Fruit fly (Drosophila melanogaster): ENCODE measurements around the gene CG32148.
A peak's percentile ranks its signal among the peaks of the same experiment; 100 is the strongest.

The CG32148 gene

dm6 chr3L:14977536-14978495, 45.5 kb upstream of the CG32148 start (continued):
- TF ChIP-seq CG18599 (GFP tag; optimal IDR thresholded peaks at IDR 0.05) (no peak), wek (GFP tag; optimal IDR thresholded peaks at IDR 0.05) (peak; percentile 10), trh (GFP tag; optimal IDR thresholded peaks at IDR 0.05) (no peak), CG4360 (GFP tag; IDR thresholded peaks at IDR 0.05) (peak; percentile 57; the same call in 1 of the 2 replicates), repo (GFP tag; optimal IDR thresholded peaks at IDR 0.05) (no peak), vvl (GFP tag; IDR thresholded peaks at IDR 0.05) (peak; percentile 58), CG3726 (GFP tag; IDR thresholded peaks at IDR 0.05) (no peak), eve (GFP tag; optimal IDR thresholded peaks at IDR 0.05) (peak in 1 of 2 experiments; percentile 59), sens-2 (GFP tag; IDR thresholded peaks at IDR 0.05) (peak; percentile 23; the same call in 1 of the 2 replicates), Ssrp (tag; optimal IDR thresholded peaks at IDR 0.05) (peak; percentile 69), Adf1 (GFP tag; IDR thresholded peaks at IDR 0.05) (peak; percentile 95), CG8924 (tag; optimal IDR thresholded peaks at IDR 0.05) (peak; percentile 42), CG18262 (tag; optimal IDR thresholded peaks at IDR 0.05) (peak; percentile 91), sug (tag; optimal IDR thresholded peaks at IDR 0.05) (peak; percentile 57), Med (GFP tag) (peak; percentile 73), CG31224 (GFP tag; IDR thresholded peaks at IDR 0.05) (no peak), so (GFP tag; IDR thresholded peaks at IDR 0.05) (peak; percentile 26; the same call in 1 of the 3 replicates), Deaf1 (tag; optimal IDR thresholded peaks at IDR 0.05) (peak; percentile 83), wdn (GFP tag; IDR thresholded peaks at IDR 0.05) (0 out of 2 replicates have a peak, but pooled peaks have one; percentile 15), CG17912 (GFP tag; optimal IDR thresholded peaks at IDR 0.05) (peak; percentile 17), CG5180 (GFP tag; optimal IDR thresholded peaks at IDR 0.05) (peak; percentile 10), CG9609 (GFP tag; optimal IDR thresholded peaks at IDR 0.05) (no peak), sc (optimal IDR thresholded peaks at IDR 0.05) (no peak), sc (GFP tag; optimal IDR thresholded peaks at IDR 0.05) (no peak), CG3163 (GFP tag; optimal IDR thresholded peaks at IDR 0.05) (no peak), Stat92E (GFP tag; optimal IDR thresholded peaks at IDR 0.05) (peak in 1 of 3 experiments; percentile 7), da (GFP tag; optimal IDR thresholded peaks at IDR 0.05) (no peak), kah (GFP tag; optimal IDR thresholded peaks at IDR 0.05) (no peak), bbx (GFP tag; IDR thresholded peaks at IDR 0.05; ENCODE audit: partially characterized antibody) (peak; percentile 61), YL-1 (GFP tag; optimal IDR thresholded peaks at IDR 0.05) (peak; percentile 35), CG1233 (GFP tag; optimal IDR thresholded peaks at IDR 0.05) (peak; percentile 30), CG2129 (GFP tag; IDR thresholded peaks at IDR 0.05; ENCODE audit: partially characterized antibody) (no peak), Ravus (GFP tag; IDR thresholded peaks at IDR 0.05) (no peak), HLH3B (GFP tag; IDR thresholded peaks at IDR 0.05) (peak; percentile 43), ewg (GFP tag; optimal IDR thresholded peaks at IDR 0.05) (peak; percentile 24), lov (optimal IDR thresholded peaks at IDR 0.05) (no peak), lov (GFP tag; IDR thresholded peaks at IDR 0.05) (no peak), Hr3 (GFP tag; optimal IDR thresholded peaks at IDR 0.05) (peak; percentile 64), sisA (GFP tag; IDR thresholded peaks at IDR 0.05) (peak; percentile 27; the same call in 1 of the 2 replicates), trem (tag; optimal IDR thresholded peaks at IDR 0.05) (peak; percentile 41), CG11398 (GFP tag; optimal IDR thresholded peaks at IDR 0.05) (no peak), fd96Cb (tag; optimal IDR thresholded peaks at IDR 0.05) (peak; percentile 42), CG10147 (GFP tag; optimal IDR thresholded peaks at IDR 0.05) (no peak), Scr (GFP tag; IDR thresholded peaks at IDR 0.05; ENCODE audit: partially characterized antibody) (no peak), CG16815 (GFP tag; optimal IDR thresholded peaks at IDR 0.05) (peak; percentile 67), zen2 (GFP tag; IDR thresholded peaks at IDR 0.05; ENCODE audit: partially characterized antibody) (0 out of 3 replicates have a peak, but pooled peaks have one; percentile 17), CG18764 (GFP tag; optimal IDR thresholded peaks at IDR 0.05) (no peak), CG15269 (tag; optimal IDR thresholded peaks at IDR 0.05) (peak; percentile 18)

Measured in whole organism, embryonic.